Worm (Caenorhabditis elegans): Measurements from ENCODE around the gene rpoa-1.
A peak's percentile ranks its signal among the peaks of the same experiment; 100 is the strongest.

DNA sequence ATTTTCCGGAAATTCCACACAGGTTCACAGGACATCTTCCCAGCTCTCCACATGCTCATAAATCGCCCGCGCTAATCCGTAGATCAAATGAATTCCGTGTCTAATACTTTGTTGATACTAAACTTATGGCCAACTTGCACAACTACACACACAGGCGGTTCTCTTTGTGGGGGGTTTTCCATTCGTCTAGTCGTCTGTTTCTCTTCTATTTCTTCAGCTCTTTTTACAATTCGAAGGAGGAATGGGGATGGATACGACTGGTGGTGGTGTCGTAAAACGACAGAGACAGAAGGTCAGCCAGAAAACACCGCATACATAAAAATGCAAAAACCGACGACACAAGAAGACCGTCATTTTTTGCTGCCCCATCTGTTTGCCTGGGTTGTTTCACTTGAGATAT is 44.8 kb upstream of the rpoa-1 start:
- no peak for TF ChIP-seq mep-1 (tag; optimal IDR thresholded peaks at IDR 0.05)
- peak; percentile 16 for TF ChIP-seq pha-4 (tag; optimal IDR thresholded peaks at IDR 0.05)
- no peak for TF ChIP-seq ces-1 (GFP tag; optimal IDR thresholded peaks at IDR 0.05)
- TF ChIP-seq nhr-12 (tag; optimal IDR thresholded peaks at IDR 0.05): no peak
- TF ChIP-seq bed-3 (GFP tag; optimal IDR thresholded peaks at IDR 0.05): no peak
- no peak for TF ChIP-seq sptf-1 (tag; optimal IDR thresholded peaks at IDR 0.05)
- no peak for TF ChIP-seq mab-5 (tag; optimal IDR thresholded peaks at IDR 0.05)
- TF ChIP-seq lsy-2 (tag; optimal IDR thresholded peaks at IDR 0.05): no peak
- TF ChIP-seq nhr-76 (tag; optimal IDR thresholded peaks at IDR 0.05): no peak
- TF ChIP-seq nhr-237 (tag; optimal IDR thresholded peaks at IDR 0.05): no peak
- peak; percentile 47 for TF ChIP-seq hlh-1 (tag; optimal IDR thresholded peaks at IDR 0.05)
- TF ChIP-seq lin-13 (tag; optimal IDR thresholded peaks at IDR 0.05): no peak
- TF ChIP-seq snpc-4 (tag; optimal IDR thresholded peaks at IDR 0.05): no peak
